Fruit fly (Drosophila melanogaster): ENCODE measurements around the gene RpS14a.

The RpS14a gene

DNA sequence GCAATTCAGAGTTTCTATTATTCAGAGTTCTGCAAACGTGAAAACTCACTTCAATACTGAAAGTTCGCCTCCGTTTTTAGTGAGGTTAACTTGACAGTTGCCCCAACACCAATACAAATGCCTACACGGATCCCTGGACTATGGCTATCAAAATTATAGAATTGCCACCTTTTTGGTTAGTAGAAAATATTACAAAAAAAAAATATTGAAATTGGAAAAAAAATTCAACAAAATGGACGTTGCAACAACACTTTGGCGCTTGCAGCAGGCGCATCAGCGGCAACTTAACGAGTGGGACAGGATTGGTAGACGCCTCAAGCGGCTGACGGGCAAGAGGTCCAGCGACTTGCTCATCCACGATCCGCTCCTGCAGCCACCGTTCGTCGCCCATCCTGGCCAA is 22.3 kb downstream of the RpS14a start, which contains the start of the genes CG15332 and CG15330:
CG15332 (minus strand) TSS at position 101 of the 400 bp plus-strand sequence.
CG15330 (plus strand) TSS at position 175 of the 400 bp plus-strand sequence.
- no peak for TF ChIP-seq Pif1A (GFP tag; optimal IDR thresholded peaks at IDR 0.05)
- no peak for TF ChIP-seq CG15710 (tag; optimal IDR thresholded peaks at IDR 0.05)
- TF ChIP-seq CG12605 (GFP tag; IDR thresholded peaks at IDR 0.05): no peak
- TF ChIP-seq CG32121 (GFP tag; IDR thresholded peaks at IDR 0.05): no peak
- TF ChIP-seq CG4496 (GFP tag; IDR thresholded peaks at IDR 0.05): no peak
- no peak for TF ChIP-seq CG8159 (tag; optimal IDR thresholded peaks at IDR 0.05)
- no peak for TF ChIP-seq rn (GFP tag; IDR thresholded peaks at IDR 0.05)
- no peak for TF ChIP-seq CG13204 (GFP tag; optimal IDR thresholded peaks at IDR 0.05)
- no peak for TF ChIP-seq Snoo (tag; optimal IDR thresholded peaks at IDR 0.05)
- no peak for TF ChIP-seq Pif1B (GFP tag; optimal IDR thresholded peaks at IDR 0.05)
- TF ChIP-seq gl (tag; optimal IDR thresholded peaks at IDR 0.05): no peak
- TF ChIP-seq CG9948 (tag; optimal IDR thresholded peaks at IDR 0.05): no peak
- TF ChIP-seq Ets98B (GFP tag; IDR thresholded peaks at IDR 0.05): no peak
- TF ChIP-seq CG10348 (GFP tag; IDR thresholded peaks at IDR 0.05): no peak
- TF ChIP-seq CG17806 (tag; optimal IDR thresholded peaks at IDR 0.05): no peak
- TF ChIP-seq D1 (tag; optimal IDR thresholded peaks at IDR 0.05): no peak
- no peak for TF ChIP-seq CG34367 (tag; optimal IDR thresholded peaks at IDR 0.05)
- TF ChIP-seq CG8301 (tag; optimal IDR thresholded peaks at IDR 0.05): no peak
- TF ChIP-seq fd96Ca (GFP tag; IDR thresholded peaks at IDR 0.05): no peak

DNA sequence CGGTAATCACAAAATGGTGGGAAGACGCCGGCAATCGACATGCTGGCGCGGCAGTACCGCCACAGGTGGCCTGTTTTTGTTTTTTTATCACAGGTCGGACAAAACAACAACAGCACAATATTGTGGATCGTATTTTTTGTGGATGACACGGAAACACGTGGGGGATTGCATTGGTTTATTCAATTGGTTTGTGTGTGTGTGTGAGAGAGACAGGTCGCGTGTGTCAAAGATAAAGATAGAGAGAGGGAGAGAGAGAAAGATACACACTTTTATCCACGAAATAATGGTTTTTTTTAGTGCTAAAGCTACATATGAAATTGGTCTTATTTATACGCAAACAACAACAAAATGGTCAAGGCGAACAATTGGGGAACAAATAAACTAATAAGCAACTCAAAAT is 25.5 kb downstream of the RpS14a start:
- TF ChIP-seq fd96Ca (GFP tag; IDR thresholded peaks at IDR 0.05): no peak
- TF ChIP-seq gl (tag; optimal IDR thresholded peaks at IDR 0.05): peak; percentile 4
- TF ChIP-seq EcR (GFP tag; optimal IDR thresholded peaks at IDR 0.05): no peak
- no peak for TF ChIP-seq CG34367 (tag; optimal IDR thresholded peaks at IDR 0.05)
- TF ChIP-seq CG4496 (GFP tag; IDR thresholded peaks at IDR 0.05): peak; percentile 60; the same call in 1 of the 3 replicates
- no peak for TF ChIP-seq CG17806 (tag; optimal IDR thresholded peaks at IDR 0.05)
- TF ChIP-seq Ets98B (GFP tag; IDR thresholded peaks at IDR 0.05): peak; percentile 11; the same call in 1 of the 2 replicates
- no peak for TF ChIP-seq CG10348 (GFP tag; IDR thresholded peaks at IDR 0.05)
- peak; percentile 83 for TF ChIP-seq CG12605 (GFP tag; IDR thresholded peaks at IDR 0.05)
- no peak for TF ChIP-seq Pif1A (GFP tag; optimal IDR thresholded peaks at IDR 0.05)

DNA sequence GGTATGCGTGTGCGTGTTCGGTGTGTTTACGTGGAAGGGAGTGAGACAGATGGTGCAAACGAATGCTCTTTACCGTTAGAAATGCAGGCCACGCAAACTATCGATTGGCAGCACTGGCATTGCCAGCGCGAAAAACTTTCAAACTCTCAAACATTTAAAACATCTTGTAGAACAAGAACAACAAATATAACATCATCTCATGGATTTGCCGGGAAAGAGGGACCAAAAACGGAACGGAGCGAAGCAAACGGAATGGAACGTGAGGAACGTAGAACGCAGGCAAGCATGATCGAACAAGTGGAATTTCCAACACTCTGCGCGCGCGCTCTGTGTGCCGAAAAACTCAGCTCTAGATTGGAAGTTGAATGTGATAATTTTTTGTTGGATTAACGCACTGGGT is 26.0 kb downstream of the RpS14a start:
- TF ChIP-seq EcR (GFP tag; optimal IDR thresholded peaks at IDR 0.05) (no peak), CG34367 (tag; optimal IDR thresholded peaks at IDR 0.05) (no peak), Snoo (tag; optimal IDR thresholded peaks at IDR 0.05) (no peak), CG13204 (GFP tag; optimal IDR thresholded peaks at IDR 0.05) (no peak), CG9948 (tag; optimal IDR thresholded peaks at IDR 0.05) (no peak), CG32121 (GFP tag; IDR thresholded peaks at IDR 0.05) (no peak), CG17806 (tag; optimal IDR thresholded peaks at IDR 0.05) (no peak), fd96Ca (GFP tag; IDR thresholded peaks at IDR 0.05) (no peak), CG8301 (tag; optimal IDR thresholded peaks at IDR 0.05) (no peak)

DNA sequence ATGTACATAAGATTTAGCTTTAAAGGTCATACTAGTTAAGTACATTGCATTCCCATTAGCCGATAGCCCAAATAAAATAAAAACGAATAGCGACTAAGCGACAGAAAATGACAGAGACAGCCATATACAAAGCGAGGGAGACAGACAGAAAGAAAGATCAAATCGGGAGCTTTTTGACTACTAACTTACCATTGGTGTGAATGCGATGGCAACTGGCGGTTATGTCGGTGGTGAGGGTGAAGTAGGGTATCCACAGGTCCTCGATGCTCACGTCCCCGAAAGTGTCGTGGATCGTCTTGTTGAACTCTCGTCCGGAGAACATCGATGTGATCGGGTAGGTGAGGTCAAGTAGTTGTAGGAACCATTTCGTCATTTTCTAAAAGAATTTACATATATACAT is 27.4 kb downstream of the RpS14a start:
- TF ChIP-seq Pif1B (GFP tag; optimal IDR thresholded peaks at IDR 0.05) (no peak), EcR (GFP tag; optimal IDR thresholded peaks at IDR 0.05) (no peak), CG9948 (tag; optimal IDR thresholded peaks at IDR 0.05) (no peak), CG17806 (tag; optimal IDR thresholded peaks at IDR 0.05) (no peak), CG32121 (GFP tag; IDR thresholded peaks at IDR 0.05) (no peak), CG13204 (GFP tag; optimal IDR thresholded peaks at IDR 0.05) (no peak), Snoo (tag; optimal IDR thresholded peaks at IDR 0.05) (no peak)

DNA sequence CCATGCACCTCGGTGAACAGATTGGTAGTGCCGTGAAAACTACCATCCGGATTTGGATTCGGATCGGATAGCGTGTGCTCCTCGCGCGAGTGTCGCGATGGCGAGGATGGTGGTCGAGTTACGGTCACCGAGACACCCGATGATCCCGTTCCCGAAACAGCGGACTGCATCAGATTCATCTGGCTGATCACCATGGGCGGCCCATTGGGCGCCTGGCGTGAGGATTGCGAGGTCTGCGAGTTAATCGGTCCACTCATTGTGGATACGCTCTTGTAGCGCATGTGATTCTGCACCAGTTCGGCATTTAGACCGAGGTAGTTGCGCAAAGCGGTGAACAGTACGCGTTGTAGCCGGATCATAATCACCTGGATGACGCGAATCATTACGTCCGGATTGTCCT is 30.2 kb downstream of the RpS14a start, which contains the start of gene sn:
sn (plus strand) TSS at position 301 of the 400 bp plus-strand sequence.
- TF ChIP-seq CG14655 (GFP tag; optimal IDR thresholded peaks at IDR 0.05) (no peak), CG13204 (GFP tag; optimal IDR thresholded peaks at IDR 0.05) (no peak), EcR (GFP tag; optimal IDR thresholded peaks at IDR 0.05) (no peak), gl (tag; optimal IDR thresholded peaks at IDR 0.05) (no peak), CG4496 (GFP tag; IDR thresholded peaks at IDR 0.05) (no peak), Pif1B (GFP tag; optimal IDR thresholded peaks at IDR 0.05) (no peak), Pif1A (GFP tag; optimal IDR thresholded peaks at IDR 0.05) (no peak), CG8159 (tag; optimal IDR thresholded peaks at IDR 0.05) (no peak), D1 (tag; optimal IDR thresholded peaks at IDR 0.05) (no peak), rn (GFP tag; IDR thresholded peaks at IDR 0.05) (no peak), CG15710 (tag; optimal IDR thresholded peaks at IDR 0.05) (no peak), CG12605 (GFP tag; IDR thresholded peaks at IDR 0.05) (no peak)

DNA sequence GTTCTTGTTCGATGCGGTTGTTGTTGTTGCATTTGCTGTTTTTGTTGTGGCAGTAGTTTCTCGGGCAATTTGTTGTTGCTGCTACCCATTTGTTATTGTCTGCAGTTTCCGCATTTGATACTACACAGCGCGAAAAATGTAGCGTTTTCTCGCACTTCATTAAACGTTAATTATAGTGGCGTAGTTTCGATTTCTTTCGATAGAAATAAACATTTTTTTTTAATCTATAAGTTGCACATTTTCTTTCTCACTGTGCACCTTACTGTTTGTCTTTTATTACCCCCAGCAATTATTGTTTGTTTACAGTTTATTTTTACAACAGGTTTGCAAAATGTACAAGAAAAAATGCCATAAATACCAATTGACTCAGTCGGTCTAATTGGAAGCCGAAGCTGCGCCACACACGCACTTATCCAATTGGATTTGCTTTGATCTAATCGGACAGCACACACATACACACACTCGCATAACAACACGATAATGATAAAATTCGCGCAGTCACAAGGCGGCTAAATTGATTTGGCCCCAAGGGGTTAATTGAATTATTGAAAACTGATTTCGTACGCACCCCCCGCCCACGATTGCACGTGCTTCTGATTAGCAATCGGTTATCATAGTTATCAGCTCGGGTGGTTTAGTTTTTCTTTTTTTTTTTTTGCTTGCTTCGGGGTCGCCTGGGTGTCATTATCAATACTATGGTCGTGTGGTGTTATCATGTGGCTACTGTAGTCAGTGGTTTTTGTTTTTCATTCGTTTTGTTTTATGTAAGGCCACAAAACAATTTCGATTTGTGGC is 32.4 kb downstream of the RpS14a start:
- TF ChIP-seq Pif1B (GFP tag; optimal IDR thresholded peaks at IDR 0.05) (no peak), CG4496 (GFP tag; IDR thresholded peaks at IDR 0.05) (peak; percentile 73), CG12605 (GFP tag; IDR thresholded peaks at IDR 0.05) (no peak), CG9948 (tag; optimal IDR thresholded peaks at IDR 0.05) (no peak), Snoo (tag; optimal IDR thresholded peaks at IDR 0.05) (no peak), CG17806 (tag; optimal IDR thresholded peaks at IDR 0.05) (no peak), Pif1A (GFP tag; optimal IDR thresholded peaks at IDR 0.05) (no peak), rn (GFP tag; IDR thresholded peaks at IDR 0.05) (0 out of 2 replicates have a peak, but pooled peaks have one; percentile 24), CG34367 (tag; optimal IDR thresholded peaks at IDR 0.05) (no peak), CG14655 (GFP tag; optimal IDR thresholded peaks at IDR 0.05) (no peak), CG15710 (tag; optimal IDR thresholded peaks at IDR 0.05) (no peak), gl (tag; optimal IDR thresholded peaks at IDR 0.05) (no peak), CG13204 (GFP tag; optimal IDR thresholded peaks at IDR 0.05) (no peak), CG8301 (tag; optimal IDR thresholded peaks at IDR 0.05) (peak; percentile 23), EcR (GFP tag; optimal IDR thresholded peaks at IDR 0.05) (no peak), D1 (tag; optimal IDR thresholded peaks at IDR 0.05) (no peak), CG10348 (GFP tag; IDR thresholded peaks at IDR 0.05) (no peak), Ets98B (GFP tag; IDR thresholded peaks at IDR 0.05) (peak; percentile 54; the same call in 1 of the 2 replicates), CG32121 (GFP tag; IDR thresholded peaks at IDR 0.05) (peak; percentile 42; the same call in 1 of the 2 replicates), fd96Ca (GFP tag; IDR thresholded peaks at IDR 0.05) (peak; percentile 59; the same call in 1 of the 3 replicates), CG8159 (tag; optimal IDR thresholded peaks at IDR 0.05) (no peak)
